Worm (Caenorhabditis elegans) whole organism, midembryonic: ENCODE measurements around the gene abcf-3.

Source experiments
- klf-2 ChIP-seq: fragments of 200-800 bp; sonication (Bioruptor generic); conservative IDR thresholded peaks from 2 replicates; pipeline ENCODE4 v1.3.6; 2022; ENCODE audit warnings: missing genetic modification reagents, missing genetic modification characterization, missing compliant biosample characterization
- med-1 ChIP-seq: sonication (generic microtip); optimal IDR thresholded peaks from 2 replicates; lab custom pipeline; 2017; ENCODE audit warnings: missing genetic modification characterization, mild to moderate bottlenecking, missing compliant biosample characterization, antibody characterized with exemption, missing genetic modification reagents; ENCODE audit not compliant: insufficient read depth
- ref-1 ChIP-seq: fragments of 200-800 bp; sonication (Bioruptor generic); conservative IDR thresholded peaks from 2 replicates; pipeline ENCODE4 v1.3.6; 2022; ENCODE audit warnings: missing genetic modification reagents, missing genetic modification characterization, missing compliant biosample characterization
- tab-1 ChIP-seq: fragments of 200-800 bp; sonication (Bioruptor generic); IDR thresholded peaks from 2 replicates; pipeline ENCODE4 v1.3.6; 2022; ENCODE audit warnings: missing genetic modification characterization, missing compliant biosample characterization
- ztf-29 ChIP-seq: fragments of 200-800 bp; sonication (Bioruptor generic); IDR thresholded peaks from 2 replicates; pipeline ENCODE4 v1.3.6; 2022; ENCODE audit warnings: missing genetic modification reagents, missing genetic modification characterization, missing compliant biosample characterization

- TF ChIP-seq ref-1 (GFP tag; lab: Robert Waterston, UW) (no peak), tab-1 (no peak), med-1 (GFP tag; lab: Kevin White, UChicago) (no peak), klf-2 (no peak), ztf-29 (GFP tag; lab: Robert Waterston, UW) (no peak)
Observed at ce11 chrIII:6179062-6179461, 5.9 kb downstream of the abcf-3 start.
